Fruit fly (Drosophila melanogaster) whole organism, prepupa: ENCODE measurements around the gene pum.
A peak's percentile ranks its signal among the peaks of the same experiment; 100 is the strongest.

Experiments used
- Blimp-1 ChIP-seq: fragments of 200-800 bp; sonication (Bioruptor generic); optimal IDR thresholded peaks from 3 replicates; lab custom pipeline; 2017; ENCODE audit warnings: missing biosample characterization, missing genetic modification characterization, mild to moderate bottlenecking, moderate library complexity, missing genetic modification reagents
- CG10631 ChIP-seq: fragments of 200-800 bp; sonication (Bioruptor generic); optimal IDR thresholded peaks from 2 replicates; lab custom pipeline; 2016; ENCODE audit warnings: missing biosample characterization, missing genetic modification characterization
- CG10669 ChIP-seq: fragments of 200-800 bp; sonication (Bioruptor generic); optimal IDR thresholded peaks from 3 replicates; lab custom pipeline; 2018; ENCODE audit warnings: missing biosample characterization, mild to moderate bottlenecking, missing genetic modification characterization, moderate library complexity
- CG11294 ChIP-seq: fragments of 200-800 bp; sonication (Bioruptor generic); IDR thresholded peaks from 2 replicates; pipeline ENCODE4 v1.3.6; 2022; ENCODE audit warnings: missing biosample characterization, missing genetic modification characterization
- CG11902 ChIP-seq: fragments of 200-800 bp; sonication (Bioruptor generic); optimal IDR thresholded peaks from 3 replicates; lab custom pipeline; 2016; ENCODE audit warnings: missing biosample characterization, missing genetic modification characterization
- CG15336 ChIP-seq: fragments of 200-800 bp; sonication (Bioruptor generic); IDR thresholded peaks from 2 replicates; pipeline ENCODE4 v1.3.6; 2022; ENCODE audit warnings: missing biosample characterization, missing genetic modification characterization
- CG3032 ChIP-seq: fragments of 200-800 bp; optimal IDR thresholded peaks from 2 replicates; lab custom pipeline; 2019; ENCODE audit warnings: missing biosample characterization, mild to moderate bottlenecking, missing genetic modification characterization, moderate library complexity
- CG31627 ChIP-seq: fragments of 200-800 bp; sonication (Bioruptor generic); optimal IDR thresholded peaks from 3 replicates; lab custom pipeline; 2016; ENCODE audit warnings: missing biosample characterization, missing genetic modification characterization
- CG32006 ChIP-seq: fragments of 200-800 bp; sonication (Bioruptor generic); optimal IDR thresholded peaks from 3 replicates; lab custom pipeline; 2017; ENCODE audit warnings: missing biosample characterization, mild to moderate bottlenecking, missing genetic modification characterization
- CG34406 ChIP-seq: fragments of 200-800 bp; sonication (Bioruptor generic); optimal IDR thresholded peaks from 3 replicates; lab custom pipeline; 2016; ENCODE audit warnings: missing biosample characterization, missing genetic modification characterization
- CG3919 ChIP-seq: fragments of 200-800 bp; sonication (Bioruptor generic); optimal IDR thresholded peaks from 3 replicates; lab custom pipeline; 2016; ENCODE audit warnings: missing biosample characterization, missing genetic modification characterization
- CG4318 ChIP-seq: fragments of 200-800 bp; sonication (Bioruptor generic); optimal IDR thresholded peaks from 3 replicates; lab custom pipeline; 2017; ENCODE audit warnings: missing biosample characterization, mild to moderate bottlenecking, missing genetic modification characterization
- CG6163 ChIP-seq: fragments of 200-800 bp; sonication (Bioruptor generic); IDR thresholded peaks from 3 replicates; pipeline ENCODE4 v1.3.6; 2022; ENCODE audit warnings: missing biosample characterization, missing genetic modification characterization
- CG6792 ChIP-seq: fragments of 200-800 bp; sonication (Bioruptor generic); optimal IDR thresholded peaks from 3 replicates; lab custom pipeline; 2016; ENCODE audit warnings: missing biosample characterization, missing genetic modification characterization
- CG6808 ChIP-seq: fragments of 200-800 bp; sonication (Bioruptor generic); optimal IDR thresholded peaks from 3 replicates; lab custom pipeline; 2017; ENCODE audit warnings: missing biosample characterization, missing genetic modification characterization, mild to moderate bottlenecking, moderate library complexity, missing genetic modification reagents
- CG6854 ChIP-seq: fragments of 200-800 bp; sonication (Bioruptor generic); optimal IDR thresholded peaks from 2 replicates; lab custom pipeline; 2017; ENCODE audit warnings: missing biosample characterization, mild to moderate bottlenecking, missing genetic modification characterization
- CG7368 ChIP-seq: fragments of 200-800 bp; sonication (Bioruptor generic); optimal IDR thresholded peaks from 3 replicates; lab custom pipeline; 2016; ENCODE audit warnings: missing biosample characterization, missing genetic modification characterization
- CG8119 ChIP-seq: fragments of 200-800 bp; sonication (Bioruptor generic); IDR thresholded peaks from 3 replicates; pipeline ENCODE4 v1.3.6; 2022; ENCODE audit warnings: missing biosample characterization, missing genetic modification characterization
- CG8319 ChIP-seq: fragments of 200-800 bp; sonication (Bioruptor generic); optimal IDR thresholded peaks from 3 replicates; lab custom pipeline; 2016; ENCODE audit warnings: missing biosample characterization, missing genetic modification characterization
- CG9139 ChIP-seq: fragments of 200-800 bp; sonication (Bioruptor generic); optimal IDR thresholded peaks from 3 replicates; lab custom pipeline; 2017; ENCODE audit warnings: missing biosample characterization, mild to moderate bottlenecking, missing genetic modification characterization
- Eip78C ChIP-seq: fragments of 200-800 bp; sonication (Bioruptor generic); peaks from one replicate; lab custom pipeline; 2016; ENCODE audit warnings: missing biosample characterization, missing genetic modification characterization
- Gug ChIP-seq: fragments of 200-800 bp; sonication (Bioruptor generic); IDR thresholded peaks from 2 replicates; pipeline ENCODE4 v1.3.6; 2022; ENCODE audit warnings: missing biosample characterization, missing genetic modification characterization
- Hr38 ChIP-seq: sonication (Bioruptor generic); optimal IDR thresholded peaks from 2 replicates; lab custom pipeline; 2016; ENCODE audit warnings: missing biosample characterization, missing genetic modification characterization
- Hr4 ChIP-seq: fragments of 200-800 bp; sonication (Bioruptor generic); optimal IDR thresholded peaks from 3 replicates; lab custom pipeline; 2016; ENCODE audit warnings: missing biosample characterization, missing genetic modification characterization
- OdsH ChIP-seq: fragments of 200-800 bp; sonication (Bioruptor generic); optimal IDR thresholded peaks from 3 replicates; lab custom pipeline; 2016; ENCODE audit warnings: missing biosample characterization, missing genetic modification characterization
- Smox ChIP-seq: fragments of 200-800 bp; sonication (Bioruptor generic); optimal IDR thresholded peaks from 3 replicates; lab custom pipeline; 2016; ENCODE audit warnings: missing biosample characterization, missing genetic modification characterization
- Sox15 ChIP-seq: fragments of 200-800 bp; sonication (Bioruptor generic); optimal IDR thresholded peaks from 3 replicates; lab custom pipeline; 2016; ENCODE audit warnings: missing biosample characterization, missing genetic modification characterization
- achi ChIP-seq: fragments of 200-800 bp; sonication (Bioruptor generic); optimal IDR thresholded peaks from 3 replicates; lab custom pipeline; 2016; ENCODE audit warnings: missing biosample characterization, missing genetic modification characterization
- acj6 ChIP-seq: fragments of 200-800 bp; sonication (Bioruptor generic); optimal IDR thresholded peaks from 3 replicates; lab custom pipeline; 2016; ENCODE audit warnings: missing biosample characterization, missing genetic modification characterization
- cyc ChIP-seq: fragments of 200-800 bp; sonication (Bioruptor generic); optimal IDR thresholded peaks from 3 replicates; lab custom pipeline; 2016; ENCODE audit warnings: missing biosample characterization, missing genetic modification characterization
- dac ChIP-seq: fragments of 200-800 bp; sonication (Bioruptor generic); optimal IDR thresholded peaks from 2 replicates; lab custom pipeline; 2017; ENCODE audit warnings: missing biosample characterization, mild to moderate bottlenecking, missing genetic modification characterization
- dsx ChIP-seq: fragments of 200-800 bp; optimal IDR thresholded peaks from 3 replicates; lab custom pipeline; 2019; ENCODE audit warnings: missing biosample characterization, mild to moderate bottlenecking, missing genetic modification characterization, moderate library complexity; ENCODE audit not compliant: poor library complexity, severe bottlenecking
- eg ChIP-seq: fragments of 200-800 bp; sonication (Bioruptor generic); IDR thresholded peaks from 3 replicates; pipeline ENCODE4 v1.3.6; 2022; ENCODE audit warnings: missing biosample characterization, missing genetic modification characterization
- esn ChIP-seq: fragments of 200-800 bp; sonication (Bioruptor generic); optimal IDR thresholded peaks from 2 replicates; lab custom pipeline; 2016; ENCODE audit warnings: missing biosample characterization, mild to moderate bottlenecking, missing genetic modification characterization, moderate library complexity
- fd85E ChIP-seq: fragments of 200-800 bp; sonication (Bioruptor generic); optimal IDR thresholded peaks from 3 replicates; lab custom pipeline; 2016; ENCODE audit warnings: missing biosample characterization, missing genetic modification characterization
- fkh ChIP-seq: fragments of 200-800 bp; sonication (Bioruptor generic); optimal IDR thresholded peaks from 3 replicates; lab custom pipeline; 2017; ENCODE audit warnings: missing biosample characterization, mild to moderate bottlenecking, missing genetic modification characterization, moderate library complexity
- lz ChIP-seq: fragments of 200-800 bp; sonication (Bioruptor generic); optimal IDR thresholded peaks from 3 replicates; lab custom pipeline; 2016; ENCODE audit warnings: missing biosample characterization, missing genetic modification characterization
- net ChIP-seq: fragments of 200-800 bp; sonication (Bioruptor generic); optimal IDR thresholded peaks from 3 replicates; lab custom pipeline; 2016; ENCODE audit warnings: missing biosample characterization, missing genetic modification characterization
- pdm3 ChIP-seq: fragments of 200-800 bp; sonication (Bioruptor generic); optimal IDR thresholded peaks from 3 replicates; lab custom pipeline; 2016; ENCODE audit warnings: missing biosample characterization, missing genetic modification characterization
- salr ChIP-seq, 2 experiments: fragments of 200-800 bp; sonication (Bioruptor generic); optimal IDR thresholded peaks; 3 replicates each; lab custom pipeline; 2016 to 2018; ENCODE audit warnings: missing biosample characterization in 2 of 2, missing genetic modification characterization in 2 of 2, mild to moderate bottlenecking in 1 of 2
- svp ChIP-seq: fragments of 200-800 bp; sonication (Bioruptor generic); peaks from one replicate; lab custom pipeline; 2016; ENCODE audit warnings: missing biosample characterization, missing genetic modification characterization
- topi ChIP-seq: fragments of 200-800 bp; sonication (Bioruptor generic); optimal IDR thresholded peaks from 3 replicates; lab custom pipeline; 2016; ENCODE audit warnings: missing biosample characterization, missing genetic modification characterization
- vri ChIP-seq: fragments of 200-800 bp; sonication (Bioruptor generic); optimal IDR thresholded peaks from 3 replicates; lab custom pipeline; 2016; ENCODE audit warnings: missing biosample characterization, mild to moderate bottlenecking, missing genetic modification characterization

Gene pum

DNA sequence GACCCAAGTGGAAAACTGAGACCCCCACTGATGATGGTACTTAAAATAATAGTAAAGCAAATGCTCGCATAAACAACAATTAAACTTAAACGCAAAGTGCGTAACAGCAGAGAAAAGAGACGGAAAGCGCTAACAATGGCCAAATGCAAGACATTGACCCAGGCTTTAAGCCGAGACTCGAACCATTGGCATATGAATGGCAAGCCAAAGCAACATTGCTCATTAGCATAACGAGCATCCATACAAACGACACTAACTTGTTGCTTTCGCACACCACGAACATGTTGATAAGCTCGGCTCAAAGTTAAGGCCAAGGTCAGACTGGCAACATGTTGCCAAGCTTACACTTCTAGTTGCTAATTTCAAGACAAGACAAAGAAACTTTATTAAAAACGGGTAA is 62.7 kb downstream of the pum start:
- no peak for TF ChIP-seq vri (GFP tag; lab: Kevin White, UChicago)
- TF ChIP-seq CG34406, result no peak
- TF ChIP-seq CG8319 (GFP tag; lab: Kevin White, UChicago), result no peak
- TF ChIP-seq achi (GFP tag; lab: Kevin White, UChicago), result no peak
- TF ChIP-seq net, result no peak

DNA sequence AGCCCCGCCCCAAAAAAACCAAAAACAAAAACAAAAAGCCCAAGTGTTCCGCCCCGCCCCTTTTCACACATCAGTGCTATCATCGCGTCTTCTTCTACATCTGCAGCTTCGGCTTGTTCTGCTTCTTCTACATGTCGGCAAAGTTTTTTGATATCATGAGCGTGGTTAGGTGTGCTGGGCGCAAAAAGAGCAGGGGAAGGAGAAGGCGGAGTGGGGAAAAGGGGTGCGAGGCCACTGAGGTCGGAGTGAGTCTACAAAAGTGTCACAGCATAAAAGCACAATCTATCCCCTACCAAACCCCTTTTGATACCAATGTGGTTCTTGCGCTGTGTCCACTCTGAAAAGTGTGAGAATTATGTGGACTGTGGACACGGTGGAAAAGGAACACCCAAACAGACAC is 66.2 kb downstream of the pum start:
- TF ChIP-seq CG11294 (no peak), fkh (GFP tag; lab: Kevin White, UChicago) (no peak), CG7368 (GFP tag; lab: Kevin White, UChicago) (no peak), CG3032 (tag; lab: Kevin White, UChicago) (no peak)

DNA sequence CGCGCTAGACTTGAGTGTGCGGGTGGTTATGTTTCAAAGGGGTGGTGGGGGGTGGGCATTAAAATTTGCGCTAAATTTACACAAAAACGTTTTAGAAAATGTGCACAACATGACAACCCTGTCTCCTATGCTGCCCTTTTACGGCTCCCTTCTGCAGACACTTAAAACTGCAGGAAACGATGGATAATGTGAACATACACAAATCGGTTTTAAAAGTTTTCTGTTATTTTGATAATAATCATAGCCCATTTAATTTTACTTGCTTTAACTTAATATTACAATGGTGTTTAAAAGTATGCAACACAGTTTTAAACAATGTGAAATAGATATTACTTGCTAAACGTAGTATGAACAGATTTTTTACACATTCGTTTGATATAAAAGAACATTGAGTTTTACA is 69.5 kb downstream of the pum start:
- TF ChIP-seq CG15336 (GFP tag; lab: Robert Waterston, UW) (no peak), topi (no peak), CG6808 (GFP tag; lab: Kevin White, UChicago) (no peak), CG8119 (GFP tag; lab: Robert Waterston, UW) (no peak), Blimp-1 (GFP tag; lab: Kevin White, UChicago) (no peak), pdm3 (GFP tag; lab: Kevin White, UChicago) (no peak), CG3919 (GFP tag; lab: Kevin White, UChicago) (no peak), Gug (no peak), dac (GFP tag; lab: Kevin White, UChicago) (no peak), CG6163 (GFP tag; lab: Robert Waterston, UW) (no peak), CG31627 (GFP tag; lab: Kevin White, UChicago) (no peak), net (no peak), Smox (GFP tag; lab: Kevin White, UChicago) (no peak)

DNA sequence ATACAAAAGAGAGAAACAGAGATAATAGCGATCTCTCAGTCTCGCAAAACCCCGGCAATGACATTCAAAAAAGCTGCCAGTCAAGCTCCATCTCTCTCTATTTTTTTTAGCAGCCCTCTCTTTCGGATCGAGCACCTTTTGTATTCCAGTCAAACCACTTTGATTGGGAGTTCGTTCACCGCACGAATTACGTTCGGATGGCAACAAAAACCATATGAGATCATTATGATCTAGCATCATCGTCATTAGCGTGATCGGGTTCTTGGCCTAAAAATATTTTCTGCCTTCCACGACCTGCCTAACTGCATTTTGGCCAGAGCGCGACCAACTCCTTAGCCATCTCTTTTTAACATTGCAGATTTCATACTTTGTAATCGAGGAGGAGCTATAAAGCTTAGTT is 77.1 kb downstream of the pum start:
- TF ChIP-seq svp (GFP tag; lab: Kevin White, UChicago) (peak; percentile 64), CG10669 (GFP tag; lab: Kevin White, UChicago) (no peak), CG6808 (GFP tag; lab: Kevin White, UChicago) (no peak), dsx (peak; percentile 94), vri (GFP tag; lab: Kevin White, UChicago) (peak; percentile 23)

dm6 chr3R:9159756-9160383 is 77.6 kb downstream of the pum start:
- TF ChIP-seq vri (GFP tag; lab: Kevin White, UChicago), result no peak
- peak; percentile 36 for TF ChIP-seq CG6792 (GFP tag; lab: Kevin White, UChicago)
- no peak for TF ChIP-seq CG31627 (GFP tag; lab: Kevin White, UChicago)
- peak; percentile 85 for TF ChIP-seq CG32006
- peak; percentile 73 for TF ChIP-seq CG15336 (GFP tag; lab: Robert Waterston, UW)
- TF ChIP-seq Hr38 (GFP tag; lab: Kevin White, UChicago), result no peak
- no peak for TF ChIP-seq CG6854
- no peak for TF ChIP-seq CG9139 (GFP tag; lab: Kevin White, UChicago)
- TF ChIP-seq CG7368 (GFP tag; lab: Kevin White, UChicago), result peak; percentile 37
- TF ChIP-seq esn (GFP tag; lab: Kevin White, UChicago), result peak; percentile 58
- peak; percentile 64 for TF ChIP-seq net
- TF ChIP-seq CG11902 (GFP tag; lab: Kevin White, UChicago), result no peak
- TF ChIP-seq CG6808 (GFP tag; lab: Kevin White, UChicago), result no peak
- no peak for TF ChIP-seq lz (GFP tag; lab: Kevin White, UChicago)
- peak; percentile 70 for TF ChIP-seq CG3919 (GFP tag; lab: Kevin White, UChicago)
- TF ChIP-seq cyc (GFP tag; lab: Kevin White, UChicago), result peak; percentile 32
- TF ChIP-seq OdsH, result peak; percentile 70
- peak; percentile 62 for TF ChIP-seq acj6 (GFP tag; lab: Kevin White, UChicago)
- TF ChIP-seq salr (GFP tag; optimal IDR thresholded peaks at IDR 0.05; lab: Kevin White, UChicago), result peak in 1 of 2 experiments; percentile 78
- TF ChIP-seq eg, result peak; percentile 57; the same call in 2 of the 3 replicates
- peak; percentile 69 for TF ChIP-seq CG4318 (GFP tag; lab: Kevin White, UChicago)
- TF ChIP-seq CG10631, result peak; percentile 64
- peak; percentile 55 for TF ChIP-seq svp (GFP tag; lab: Kevin White, UChicago)
- no peak for TF ChIP-seq Sox15
- TF ChIP-seq Smox (GFP tag; lab: Kevin White, UChicago), result peak; percentile 45
- TF ChIP-seq Eip78C (GFP tag; lab: Kevin White, UChicago), result peak; percentile 87
- peak; percentile 43 for TF ChIP-seq CG3032 (tag; lab: Kevin White, UChicago)
- TF ChIP-seq fd85E (GFP tag; lab: Kevin White, UChicago), result no peak
- peak; percentile 7 for TF ChIP-seq Hr4 (GFP tag; lab: Kevin White, UChicago)
